Fruit fly (Drosophila melanogaster) whole organism, embryonic: ENCODE results near the gene Bx.

Source experiments
- Bgb ChIP-seq: fragments of 200-800 bp; sonication (Bioruptor generic); IDR thresholded peaks from 2 replicates; pipeline ENCODE4 v1.3.6; 2022; ENCODE audit warnings: missing biosample characterization, missing genetic modification characterization; ENCODE audit not compliant: partially characterized antibody
- C15 ChIP-seq: fragments of 200-800 bp; sonication (Bioruptor generic); IDR thresholded peaks from 3 replicates; pipeline ENCODE4 v1.3.6; 2022; ENCODE audit warnings: missing biosample characterization, missing genetic modification characterization
- CG12219 ChIP-seq: fragments of 200-800 bp; sonication (Bioruptor generic); optimal IDR thresholded peaks from 3 replicates; lab custom pipeline; 2018; ENCODE audit warnings: missing biosample characterization, mild to moderate bottlenecking, missing genetic modification characterization
- CG13894 ChIP-seq: fragments of 200-800 bp; sonication (Bioruptor generic); optimal IDR thresholded peaks from 3 replicates; lab custom pipeline; 2018; ENCODE audit warnings: missing biosample characterization, mild to moderate bottlenecking, missing genetic modification characterization, moderate library complexity
- CG15011 ChIP-seq: fragments of 200-800 bp; sonication (Bioruptor generic); optimal IDR thresholded peaks from 3 replicates; lab custom pipeline; 2018; ENCODE audit warnings: missing biosample characterization, mild to moderate bottlenecking, missing genetic modification characterization
- CG15073 ChIP-seq: fragments of 200-800 bp; sonication (Bioruptor generic); optimal IDR thresholded peaks from 2 replicates; lab custom pipeline; 2016; ENCODE audit warnings: missing biosample characterization, missing genetic modification characterization
- CG16863 ChIP-seq: fragments of 200-800 bp; sonication (Bioruptor generic); optimal IDR thresholded peaks from 3 replicates; lab custom pipeline; 2016; ENCODE audit warnings: missing biosample characterization, missing genetic modification characterization
- CG17612 ChIP-seq: fragments of 200-800 bp; sonication (Bioruptor generic); IDR thresholded peaks from 2 replicates; pipeline ENCODE4 v1.3.6; 2022; ENCODE audit warnings: missing biosample characterization, missing genetic modification characterization
- CG2129 ChIP-seq: fragments of 200-800 bp; sonication (Bioruptor generic); IDR thresholded peaks from 2 replicates; pipeline ENCODE4 v1.3.6; 2022; ENCODE audit warnings: missing biosample characterization, missing genetic modification characterization; ENCODE audit not compliant: partially characterized antibody
- CG30431 ChIP-seq: fragments of 200-800 bp; sonication (Bioruptor generic); optimal IDR thresholded peaks from 2 replicates; lab custom pipeline; 2017; ENCODE audit warnings: missing biosample characterization, missing genetic modification characterization
- CG33557 ChIP-seq: fragments of 200-800 bp; sonication (Bioruptor generic); optimal IDR thresholded peaks from 2 replicates; lab custom pipeline; 2019; ENCODE audit warnings: missing biosample characterization, mild to moderate bottlenecking, missing genetic modification characterization, moderate library complexity
- CG34224 ChIP-seq: fragments of 200-800 bp; sonication (Bioruptor generic); IDR thresholded peaks from 3 replicates; pipeline ENCODE4 v1.3.6; 2022; ENCODE audit warnings: missing biosample characterization, missing genetic modification characterization; ENCODE audit not compliant: partially characterized antibody
- CG6813 ChIP-seq: fragments of 200-800 bp; sonication (Bioruptor generic); optimal IDR thresholded peaks from 2 replicates; lab custom pipeline; 2017; ENCODE audit warnings: missing biosample characterization, missing genetic modification characterization, mild to moderate bottlenecking, moderate library complexity, missing genetic modification reagents
- CG7357 ChIP-seq: fragments of 200-800 bp; sonication (Bioruptor generic); IDR thresholded peaks from 3 replicates; pipeline ENCODE4 v1.3.6; 2022; ENCODE audit warnings: missing biosample characterization, missing genetic modification characterization
- CG7786 ChIP-seq: fragments of 200-800 bp; sonication (Bioruptor generic); optimal IDR thresholded peaks from 2 replicates; lab custom pipeline; 2016; ENCODE audit warnings: missing biosample characterization, missing genetic modification characterization
- CG8359 ChIP-seq: fragments of 200-800 bp; sonication (Bioruptor generic); optimal IDR thresholded peaks from 2 replicates; lab custom pipeline; 2017; ENCODE audit warnings: missing biosample characterization, mild to moderate bottlenecking, missing genetic modification characterization, borderline replicate concordance
- CG8765 ChIP-seq: fragments of 200-800 bp; sonication (Bioruptor generic); IDR thresholded peaks from 2 replicates; pipeline ENCODE4 v1.3.6; 2022; ENCODE audit warnings: missing biosample characterization, missing genetic modification characterization
- CG9797 ChIP-seq: fragments of 200-800 bp; sonication (Bioruptor generic); optimal IDR thresholded peaks from 3 replicates; lab custom pipeline; 2018; ENCODE audit warnings: missing biosample characterization, mild to moderate bottlenecking, missing genetic modification characterization
- D ChIP-seq, 2 experiments: fragments of 200-800 bp in 1 of 2; fragments of >200 bp in 1 of 2; sonication (Bioruptor generic) in 1 of 2; optimal IDR thresholded peaks; 2 replicates in 1 of 2; 3 replicates in 1 of 2; lab custom pipeline; 2017; ENCODE audit warnings: mild to moderate bottlenecking in 1 of 2, missing biosample characterization in 1 of 2, missing genetic modification characterization in 1 of 2, missing genetic modification reagents in 1 of 2
- Dip3 ChIP-seq: fragments of 200-800 bp; sonication (Bioruptor generic); optimal IDR thresholded peaks from 3 replicates; lab custom pipeline; 2016; ENCODE audit warnings: missing biosample characterization, missing genetic modification characterization
- GATAe ChIP-seq: fragments of 200-800 bp; sonication (Bioruptor generic); conservative IDR thresholded peaks from 2 replicates; pipeline ENCODE4 v1.3.6; 2022; ENCODE audit warnings: missing biosample characterization, missing genetic modification characterization
- HHEX ChIP-seq: fragments of 200-800 bp; sonication (Bioruptor generic); optimal IDR thresholded peaks from 3 replicates; lab custom pipeline; 2017; ENCODE audit warnings: missing biosample characterization, mild to moderate bottlenecking, missing genetic modification characterization, missing genetic modification reagents
- HLHmδ ChIP-seq: fragments of 200-800 bp; sonication (Bioruptor generic); optimal IDR thresholded peaks from 2 replicates; lab custom pipeline; 2018; ENCODE audit warnings: missing biosample characterization, mild to moderate bottlenecking, missing genetic modification characterization, moderate library complexity
- Meics ChIP-seq: fragments of 200-800 bp; sonication (Bioruptor generic); optimal IDR thresholded peaks from 2 replicates; lab custom pipeline; 2017; ENCODE audit warnings: missing biosample characterization, mild to moderate bottlenecking, missing genetic modification characterization
- Oli ChIP-seq: fragments of 200-800 bp; sonication (Bioruptor generic); optimal IDR thresholded peaks from 2 replicates; lab custom pipeline; 2018; ENCODE audit warnings: missing biosample characterization, mild to moderate bottlenecking, missing genetic modification characterization, moderate library complexity
- Ravus ChIP-seq: fragments of 200-800 bp; sonication (Bioruptor generic); IDR thresholded peaks from 2 replicates; pipeline ENCODE4 v1.3.6; 2022; ENCODE audit warnings: missing biosample characterization, missing genetic modification characterization
- Stat92E ChIP-seq, 3 experiments: fragments of >200 bp in 2 of 3; fragments of 200-800 bp in 1 of 3; sonication (Bioruptor generic) in 1 of 3; optimal IDR thresholded peaks; 2 replicates each; lab custom pipeline; 2017 to 2019; ENCODE audit warnings: missing biosample characterization in 3 of 3, missing genetic modification characterization in 3 of 3, mild to moderate bottlenecking in 1 of 3, moderate library complexity in 1 of 3
- TFAM ChIP-seq: fragments of 200-800 bp; sonication (Bioruptor generic); optimal IDR thresholded peaks from 2 replicates; lab custom pipeline; 2017; ENCODE audit warnings: missing biosample characterization, missing genetic modification characterization, inconsistent platforms
- ase ChIP-seq: fragments of 200-800 bp; sonication (Bioruptor generic); IDR thresholded peaks from 3 replicates; pipeline ENCODE4 v1.3.6; 2022; ENCODE audit warnings: missing biosample characterization, missing genetic modification characterization
- cas ChIP-seq: fragments of 200-800 bp; sonication (Bioruptor generic); IDR thresholded peaks from 2 replicates; pipeline ENCODE4 v1.3.6; 2022; ENCODE audit warnings: missing biosample characterization, missing genetic modification characterization
- chn ChIP-seq: fragments of 200-800 bp; sonication (Bioruptor generic); optimal IDR thresholded peaks from 2 replicates; lab custom pipeline; 2016; ENCODE audit warnings: missing biosample characterization, missing genetic modification characterization
- fd102C ChIP-seq: fragments of 200-800 bp; sonication (Bioruptor generic); optimal IDR thresholded peaks from 2 replicates; lab custom pipeline; 2018; ENCODE audit warnings: missing biosample characterization, mild to moderate bottlenecking, missing genetic modification characterization, moderate library complexity
- ken ChIP-seq: fragments of 200-800 bp; sonication (Bioruptor generic); IDR thresholded peaks from 3 replicates; pipeline ENCODE4 v1.3.6; 2022; ENCODE audit warnings: missing biosample characterization, missing genetic modification characterization
- lmd ChIP-seq: fragments of 200-800 bp; sonication (Bioruptor generic); IDR thresholded peaks from 2 replicates; pipeline ENCODE4 v1.3.6; 2022; ENCODE audit warnings: missing biosample characterization, missing genetic modification characterization
- mld ChIP-seq: fragments of 200-800 bp; sonication (Bioruptor generic); IDR thresholded peaks from 3 replicates; pipeline ENCODE4 v1.3.6; 2022; ENCODE audit warnings: missing biosample characterization, missing genetic modification characterization; ENCODE audit not compliant: partially characterized antibody
- phol ChIP-seq: fragments of 200-800 bp; sonication (Bioruptor generic); optimal IDR thresholded peaks from 3 replicates; lab custom pipeline; 2018; ENCODE audit warnings: missing biosample characterization, mild to moderate bottlenecking, missing genetic modification characterization, moderate library complexity
- pros ChIP-seq: fragments of 200-800 bp; sonication (Bioruptor generic); optimal IDR thresholded peaks from 3 replicates; lab custom pipeline; 2019; ENCODE audit warnings: missing biosample characterization, mild to moderate bottlenecking, missing genetic modification characterization, moderate library complexity
- sd ChIP-seq: fragments of 200-800 bp; sonication (Bioruptor generic); optimal IDR thresholded peaks from 3 replicates; lab custom pipeline; 2018; ENCODE audit warnings: missing biosample characterization, mild to moderate bottlenecking, missing genetic modification characterization, moderate library complexity
- slou ChIP-seq: fragments of 200-800 bp; sonication (Bioruptor generic); optimal IDR thresholded peaks from 3 replicates; lab custom pipeline; 2016; ENCODE audit warnings: missing biosample characterization, missing genetic modification characterization
- sna ChIP-seq: fragments of 200-800 bp; sonication (Bioruptor generic); IDR thresholded peaks from 2 replicates; pipeline ENCODE4 v1.3.6; 2022; ENCODE audit warnings: missing biosample characterization, missing genetic modification characterization; ENCODE audit not compliant: partially characterized antibody
- sob ChIP-seq: fragments of 200-800 bp; sonication (Bioruptor generic); IDR thresholded peaks from 2 replicates; pipeline ENCODE4 v1.3.6; 2022; ENCODE audit warnings: missing biosample characterization, missing genetic modification characterization
- sr ChIP-seq: fragments of 200-800 bp; sonication (Bioruptor generic); IDR thresholded peaks from 3 replicates; pipeline ENCODE4 v1.3.6; 2022; ENCODE audit warnings: missing biosample characterization, missing genetic modification characterization
- ssp ChIP-seq: fragments of 200-800 bp; sonication (Bioruptor generic); IDR thresholded peaks from 2 replicates; pipeline ENCODE4 v1.3.6; 2022; ENCODE audit warnings: missing biosample characterization, missing genetic modification characterization
- tin ChIP-seq: fragments of 200-800 bp; sonication (Bioruptor generic); optimal IDR thresholded peaks from 3 replicates; lab custom pipeline; 2016; ENCODE audit warnings: missing biosample characterization, missing genetic modification characterization
- toy ChIP-seq: fragments of 200-800 bp; sonication (Bioruptor generic); IDR thresholded peaks from 2 replicates; pipeline ENCODE4 v1.3.6; 2022; ENCODE audit warnings: missing biosample characterization, missing genetic modification characterization
- ttk ChIP-seq: fragments of 200-800 bp; sonication (Bioruptor generic); IDR thresholded peaks from 2 replicates; pipeline ENCODE4 v2.1.2; 2022; ENCODE audit warnings: missing biosample characterization, missing genetic modification characterization
- unc-4 ChIP-seq: fragments of 200-800 bp; sonication (Bioruptor generic); IDR thresholded peaks from 2 replicates; pipeline ENCODE4 v1.3.6; 2022; ENCODE audit warnings: missing biosample characterization, missing genetic modification characterization; ENCODE audit not compliant: partially characterized antibody

The Bx gene

dm6 chrX:18506639-18507528, 8.3 kb upstream of the Bx start (continued):
- TF ChIP-seq sd (tag; lab: Kevin White, UChicago) (no peak), ttk (GFP tag; lab: Robert Waterston, UW) (peak; percentile 68), pros (peak; percentile 76), CG16863 (GFP tag; lab: Kevin White, UChicago) (peak; percentile 76), CG12219 (GFP tag; lab: Kevin White, UChicago) (peak; percentile 73), Oli (tag; lab: Kevin White, UChicago) (peak; percentile 75), D (optimal IDR thresholded peaks at IDR 0.05; lab: Kevin White, UChicago) (no peak), D (GFP tag; optimal IDR thresholded peaks at IDR 0.05; lab: Kevin White, UChicago) (peak; percentile 72), sna (GFP tag; lab: Robert Waterston, UW) (no peak), slou (GFP tag; lab: Kevin White, UChicago) (peak; percentile 59), CG2129 (GFP tag; lab: Robert Waterston, UW) (no peak), CG30431 (GFP tag; lab: Kevin White, UChicago) (peak; percentile 60), cas (GFP tag; lab: Robert Waterston, UW) (peak; percentile 40; the same call in 1 of the 2 replicates), toy (0 out of 2 replicates have a peak, but pooled peaks have one; percentile 15), CG6813 (GFP tag; lab: Kevin White, UChicago) (peak; percentile 83), HLHmδ (no peak), phol (peak; percentile 79), unc-4 (GFP tag; lab: Robert Waterston, UW) (no peak), ken (GFP tag; lab: Robert Waterston, UW) (peak; percentile 77), Ravus (peak; percentile 48; the same call in 1 of the 2 replicates), HHEX (GFP tag; lab: Kevin White, UChicago) (peak; percentile 80), CG7786 (GFP tag; lab: Kevin White, UChicago) (peak; percentile 83), Stat92E (GFP tag; optimal IDR thresholded peaks at IDR 0.05; lab: Kevin White, UChicago) (no peak), CG33557 (no peak), CG34224 (GFP tag; lab: Robert Waterston, UW) (no peak), Bgb (GFP tag; lab: Robert Waterston, UW) (no peak), GATAe (GFP tag; lab: Robert Waterston, UW) (no peak; the same call in 1 of the 2 replicates), CG13894 (tag; lab: Kevin White, UChicago) (no peak), CG8359 (GFP tag; lab: Kevin White, UChicago) (peak; percentile 37), Dip3 (GFP tag; lab: Kevin White, UChicago) (peak; percentile 70), CG8765 (GFP tag; lab: Robert Waterston, UW) (peak; percentile 24; the same call in 1 of the 2 replicates), ase (GFP tag; lab: Robert Waterston, UW) (peak; percentile 80), chn (GFP tag; lab: Kevin White, UChicago) (peak; percentile 78), sr (GFP tag; lab: Robert Waterston, UW) (peak; percentile 72), CG15073 (GFP tag; lab: Kevin White, UChicago) (no peak), ssp (GFP tag; lab: Robert Waterston, UW) (peak; percentile 46), lmd (GFP tag; lab: Robert Waterston, UW) (peak; percentile 71), CG17612 (GFP tag; lab: Robert Waterston, UW) (peak; percentile 54), Meics (GFP tag; lab: Kevin White, UChicago) (peak; percentile 82), tin (peak; percentile 87), CG9797 (GFP tag; lab: Kevin White, UChicago) (no peak), sob (peak; percentile 81), CG7357 (peak; percentile 41; the same call in 1 of the 3 replicates), fd102C (GFP tag; lab: Kevin White, UChicago) (no peak), C15 (GFP tag; lab: Robert Waterston, UW) (no peak), CG15011 (GFP tag; lab: Kevin White, UChicago) (no peak), TFAM (GFP tag; lab: Kevin White, UChicago) (peak; percentile 32), mld (GFP tag; lab: Robert Waterston, UW) (no peak)
